Fruit fly (Drosophila melanogaster) whole organism, embryonic: ENCODE data around the gene CG8668.

Experiments
- Bteb2 ChIP-seq: fragments of 200-800 bp; sonication (Bioruptor generic); optimal IDR thresholded peaks from 2 replicates; lab custom pipeline; 2016; ENCODE audit warnings: missing biosample characterization, missing genetic modification characterization
- CG10147 ChIP-seq: fragments of 200-800 bp; sonication (Bioruptor generic); optimal IDR thresholded peaks from 2 replicates; lab custom pipeline; 2019; ENCODE audit warnings: missing biosample characterization, mild to moderate bottlenecking, missing genetic modification characterization, moderate library complexity
- CG10462 ChIP-seq: fragments of 200-800 bp; sonication (Bioruptor generic); optimal IDR thresholded peaks from 2 replicates; lab custom pipeline; 2016; ENCODE audit warnings: missing biosample characterization, missing genetic modification characterization
- CG11504 ChIP-seq: fragments of 200-800 bp; sonication (Bioruptor generic); optimal IDR thresholded peaks from 3 replicates; lab custom pipeline; 2019; ENCODE audit warnings: missing biosample characterization, mild to moderate bottlenecking, missing genetic modification characterization, moderate library complexity
- CG11695 ChIP-seq: fragments of 200-800 bp; sonication (Bioruptor generic); IDR thresholded peaks from 3 replicates; pipeline ENCODE4 v1.3.6; 2022; ENCODE audit warnings: missing biosample characterization, missing genetic modification characterization
- CG12219 ChIP-seq: fragments of 200-800 bp; sonication (Bioruptor generic); optimal IDR thresholded peaks from 3 replicates; lab custom pipeline; 2018; ENCODE audit warnings: missing biosample characterization, mild to moderate bottlenecking, missing genetic modification characterization
- CG13287 ChIP-seq: fragments of 200-800 bp; sonication (Bioruptor generic); IDR thresholded peaks from 2 replicates; pipeline ENCODE4 v1.3.6; 2022; ENCODE audit warnings: missing biosample characterization, missing genetic modification characterization; ENCODE audit not compliant: partially characterized antibody
- CG14050 ChIP-seq: fragments of 200-800 bp; sonication (Bioruptor generic); IDR thresholded peaks from 3 replicates; pipeline ENCODE4 v1.3.6; 2022; ENCODE audit warnings: missing biosample characterization, missing genetic modification characterization
- CG1529 ChIP-seq: fragments of 200-800 bp; sonication (Bioruptor generic); optimal IDR thresholded peaks from 3 replicates; lab custom pipeline; 2018; ENCODE audit warnings: missing biosample characterization, missing genetic modification characterization
- CG17359 ChIP-seq: fragments of 200-800 bp; sonication (Bioruptor generic); optimal IDR thresholded peaks from 3 replicates; lab custom pipeline; 2018; ENCODE audit warnings: missing biosample characterization, mild to moderate bottlenecking, missing genetic modification characterization, moderate library complexity
- CG18619 ChIP-seq: fragments of 200-800 bp; sonication (Bioruptor generic); optimal IDR thresholded peaks from 3 replicates; lab custom pipeline; 2017; ENCODE audit warnings: missing biosample characterization, mild to moderate bottlenecking, missing genetic modification characterization
- CG2116 ChIP-seq: fragments of 200-800 bp; sonication (Bioruptor generic); optimal IDR thresholded peaks from 3 replicates; lab custom pipeline; 2018; ENCODE audit warnings: missing biosample characterization, mild to moderate bottlenecking, missing genetic modification characterization
- CG2120 ChIP-seq: fragments of 200-800 bp; sonication (Bioruptor generic); optimal IDR thresholded peaks from 3 replicates; lab custom pipeline; 2016; ENCODE audit warnings: missing biosample characterization, missing genetic modification characterization
- CG30431 ChIP-seq: fragments of 200-800 bp; sonication (Bioruptor generic); optimal IDR thresholded peaks from 2 replicates; lab custom pipeline; 2017; ENCODE audit warnings: missing biosample characterization, missing genetic modification characterization
- CG34376 ChIP-seq: fragments of 200-800 bp; sonication (Bioruptor generic); optimal IDR thresholded peaks from 2 replicates; lab custom pipeline; 2018; ENCODE audit warnings: missing biosample characterization, mild to moderate bottlenecking, missing genetic modification characterization
- CG3847 ChIP-seq: fragments of 200-800 bp; sonication (Bioruptor generic); IDR thresholded peaks from 2 replicates; pipeline ENCODE4 v1.3.6; 2022; ENCODE audit warnings: missing biosample characterization, missing genetic modification characterization
- CG6175 ChIP-seq: fragments of 200-800 bp; sonication (Bioruptor generic); IDR thresholded peaks from 3 replicates; pipeline ENCODE4 v1.3.6; 2022; ENCODE audit warnings: missing biosample characterization, missing genetic modification characterization
- CG7839 ChIP-seq: fragments of 200-800 bp; sonication (Bioruptor generic); optimal IDR thresholded peaks from 3 replicates; lab custom pipeline; 2018; ENCODE audit warnings: missing biosample characterization, mild to moderate bottlenecking, missing genetic modification characterization, moderate library complexity
- CG8924 ChIP-seq: fragments of 200-800 bp; optimal IDR thresholded peaks from 3 replicates; lab custom pipeline; 2019; ENCODE audit warnings: missing biosample characterization, mild to moderate bottlenecking, missing genetic modification characterization, moderate library complexity
- CG9609 ChIP-seq: fragments of 200-800 bp; sonication (Bioruptor generic); optimal IDR thresholded peaks from 3 replicates; lab custom pipeline; 2016; ENCODE audit warnings: missing biosample characterization, missing genetic modification characterization
- CG9817 ChIP-seq: fragments of 200-800 bp; sonication (Bioruptor generic); optimal IDR thresholded peaks from 2 replicates; lab custom pipeline; 2018; ENCODE audit warnings: missing biosample characterization, mild to moderate bottlenecking, missing genetic modification characterization, moderate library complexity
- CG9932 ChIP-seq: fragments of 200-800 bp; sonication (Bioruptor generic); IDR thresholded peaks from 2 replicates; pipeline ENCODE4 v1.3.6; 2022; ENCODE audit warnings: missing biosample characterization, missing genetic modification characterization
- Lhr ChIP-seq: fragments of 200-800 bp; sonication (Bioruptor generic); optimal IDR thresholded peaks from 3 replicates; lab custom pipeline; 2017; ENCODE audit warnings: mild to moderate bottlenecking, missing biosample characterization, missing genetic modification reagents, missing genetic modification characterization
- MBD-R2 ChIP-seq: fragments of 200-800 bp; sonication (Bioruptor generic); IDR thresholded peaks from 2 replicates; pipeline ENCODE4 v1.3.6; 2022; ENCODE audit warnings: missing biosample characterization, missing genetic modification characterization
- Nf-YB ChIP-seq: fragments of 200-800 bp; sonication (Bioruptor generic); optimal IDR thresholded peaks from 3 replicates; lab custom pipeline; 2019; ENCODE audit warnings: missing biosample characterization, mild to moderate bottlenecking, missing genetic modification characterization, moderate library complexity
- Spps ChIP-seq: fragments of 200-800 bp; sonication (Bioruptor generic); optimal IDR thresholded peaks from 2 replicates; lab custom pipeline; 2018; ENCODE audit warnings: missing biosample characterization, mild to moderate bottlenecking, missing genetic modification characterization
- Sry-β ChIP-seq: fragments of 200-800 bp; sonication (Bioruptor generic); optimal IDR thresholded peaks from 2 replicates; lab custom pipeline; 2018; ENCODE audit warnings: missing biosample characterization, mild to moderate bottlenecking, missing genetic modification characterization, moderate library complexity
- Taf1 ChIP-seq: fragments of 200-800 bp; sonication (Bioruptor generic); IDR thresholded peaks from 2 replicates; pipeline ENCODE4 v1.3.6; 2022; ENCODE audit warnings: missing biosample characterization, missing genetic modification characterization
- br ChIP-seq: fragments of >200 bp; optimal IDR thresholded peaks from 2 replicates; lab custom pipeline; 2017
- chinmo ChIP-seq: fragments of 200-800 bp; sonication (Bioruptor generic); IDR thresholded peaks from 4 replicates; pipeline ENCODE4 v1.3.6; 2022; ENCODE audit warnings: missing biosample characterization, missing genetic modification characterization; ENCODE audit not compliant: partially characterized antibody
- ci ChIP-seq: fragments of 200-800 bp; sonication (Bioruptor generic); IDR thresholded peaks from 3 replicates; pipeline ENCODE4 v1.3.6; 2022; ENCODE audit warnings: missing biosample characterization, missing genetic modification characterization
- crol ChIP-seq: fragments of 200-800 bp; sonication (Bioruptor generic); IDR thresholded peaks from 2 replicates; pipeline ENCODE4 v1.3.6; 2022; ENCODE audit warnings: missing biosample characterization, missing genetic modification characterization
- cwo ChIP-seq: fragments of 200-800 bp; sonication (Bioruptor generic); optimal IDR thresholded peaks from 3 replicates; lab custom pipeline; 2017; ENCODE audit warnings: missing biosample characterization, missing genetic modification characterization, mild to moderate bottlenecking, moderate library complexity, missing genetic modification reagents
- dimm ChIP-seq: fragments of 200-800 bp; sonication (Bioruptor generic); IDR thresholded peaks from 2 replicates; pipeline ENCODE4 v1.3.6; 2022; ENCODE audit warnings: missing biosample characterization, missing genetic modification characterization
- dmrt11E ChIP-seq: fragments of 200-800 bp; sonication (Bioruptor generic); optimal IDR thresholded peaks from 3 replicates; lab custom pipeline; 2018; ENCODE audit warnings: missing biosample characterization, mild to moderate bottlenecking, missing genetic modification characterization, moderate library complexity
- gem ChIP-seq: fragments of 200-800 bp; sonication (Bioruptor generic); optimal IDR thresholded peaks from 2 replicates; lab custom pipeline; 2019; ENCODE audit warnings: missing biosample characterization, mild to moderate bottlenecking, missing genetic modification characterization, moderate library complexity
- grau ChIP-seq: fragments of 200-800 bp; optimal IDR thresholded peaks from 3 replicates; lab custom pipeline; 2019; ENCODE audit warnings: missing biosample characterization, mild to moderate bottlenecking, missing genetic modification characterization, moderate library complexity
- ham ChIP-seq: fragments of 200-800 bp; sonication (Bioruptor generic); IDR thresholded peaks from 2 replicates; pipeline ENCODE4 v1.3.6; 2022; ENCODE audit warnings: missing biosample characterization, missing genetic modification characterization
- hb ChIP-seq: fragments of 200-800 bp; sonication (Bioruptor generic); IDR thresholded peaks from 3 replicates; pipeline ENCODE4 v1.3.6; 2022; ENCODE audit warnings: missing biosample characterization, missing genetic modification characterization; ENCODE audit not compliant: partially characterized antibody
- knrl ChIP-seq: fragments of 200-800 bp; sonication (Bioruptor generic); IDR thresholded peaks from 3 replicates; pipeline ENCODE4 v1.3.6; 2022; ENCODE audit warnings: missing biosample characterization, missing genetic modification characterization; ENCODE audit not compliant: partially characterized antibody
- lola ChIP-seq, 3 experiments: fragments of >200 bp in 2 of 3; fragments of 200-800 bp in 1 of 3; sonication (Bioruptor generic) in 1 of 3; optimal IDR thresholded peaks; 2 replicates each; lab custom pipeline; 2017 to 2019; ENCODE audit warnings: missing biosample characterization in 3 of 3, missing genetic modification characterization in 3 of 3, mild to moderate bottlenecking in 1 of 3, moderate library complexity in 1 of 3
- org-1 ChIP-seq: fragments of 200-800 bp; sonication (Bioruptor generic); optimal IDR thresholded peaks from 2 replicates; lab custom pipeline; 2017; ENCODE audit warnings: missing biosample characterization, missing genetic modification characterization
- pros ChIP-seq: fragments of 200-800 bp; sonication (Bioruptor generic); optimal IDR thresholded peaks from 3 replicates; lab custom pipeline; 2019; ENCODE audit warnings: missing biosample characterization, mild to moderate bottlenecking, missing genetic modification characterization, moderate library complexity
- sd ChIP-seq: fragments of 200-800 bp; sonication (Bioruptor generic); optimal IDR thresholded peaks from 3 replicates; lab custom pipeline; 2018; ENCODE audit warnings: missing biosample characterization, mild to moderate bottlenecking, missing genetic modification characterization, moderate library complexity
- sens ChIP-seq: fragments of 200-800 bp; sonication (Bioruptor generic); peaks from one replicate; lab custom pipeline; 2016; ENCODE audit warnings: missing biosample characterization, missing genetic modification characterization
- shn ChIP-seq: fragments of 200-800 bp; sonication (Bioruptor generic); optimal IDR thresholded peaks from 3 replicates; lab custom pipeline; 2016; ENCODE audit warnings: missing biosample characterization, missing genetic modification characterization
- sug ChIP-seq: fragments of 200-800 bp; optimal IDR thresholded peaks from 2 replicates; lab custom pipeline; 2019; ENCODE audit warnings: missing biosample characterization, mild to moderate bottlenecking, missing genetic modification characterization, moderate library complexity
- tio ChIP-seq: fragments of 200-800 bp; sonication (Bioruptor generic); optimal IDR thresholded peaks from 2 replicates; lab custom pipeline; 2017; ENCODE audit warnings: missing biosample characterization, missing genetic modification characterization, inconsistent platforms
- yki ChIP-seq: fragments of >200 bp; optimal IDR thresholded peaks from 3 replicates; lab custom pipeline; 2018

Gene CG8668

dm6 chr2L:8086736-8087467, 39.9 kb upstream of the CG8668 start (continued):
- no peak for TF ChIP-seq Nf-YB (GFP tag; lab: Kevin White, UChicago)
- TF ChIP-seq CG1529 (GFP tag; lab: Kevin White, UChicago): no peak
- TF ChIP-seq CG7839 (tag; lab: Kevin White, UChicago): peak; percentile 38
- no peak for TF ChIP-seq hb (GFP tag; lab: Robert Waterston, UW)
- no peak for TF ChIP-seq knrl (GFP tag; lab: Robert Waterston, UW)
- TF ChIP-seq CG14050 (GFP tag; lab: Robert Waterston, UW): no peak
- TF ChIP-seq shn (GFP tag; lab: Kevin White, UChicago): no peak
- no peak for TF ChIP-seq tio
- TF ChIP-seq CG11695: 0 out of 3 replicates have a peak, but pooled peaks have one; percentile 10
- peak; percentile 53; the same call in 1 of the 2 replicates for TF ChIP-seq crol (GFP tag; lab: Robert Waterston, UW)
- peak; percentile 85 for TF ChIP-seq gem
- TF ChIP-seq grau (tag; lab: Kevin White, UChicago): peak; percentile 2
- TF ChIP-seq CG10462 (GFP tag; lab: Kevin White, UChicago): no peak
- peak; percentile 1 for TF ChIP-seq CG17359 (tag; lab: Kevin White, UChicago)
- peak; percentile 82 for TF ChIP-seq Sry-β (GFP tag; lab: Kevin White, UChicago)
- TF ChIP-seq CG11504 (tag; lab: Kevin White, UChicago): peak; percentile 34
- TF ChIP-seq CG3847 (GFP tag; lab: Robert Waterston, UW): 0 out of 2 replicates have a peak, but pooled peaks have one; percentile 8
- TF ChIP-seq cwo (GFP tag; lab: Kevin White, UChicago): peak; percentile 27
- TF ChIP-seq CG8924: no peak
- TF ChIP-seq pros (GFP tag; lab: Kevin White, UChicago): no peak
- TF ChIP-seq CG30431: no peak
- TF ChIP-seq CG9932 (GFP tag; lab: Robert Waterston, UW): peak; percentile 27; the same call in 1 of the 2 replicates
- TF ChIP-seq Taf1 (GFP tag; lab: Robert Waterston, UW): 0 out of 2 replicates have a peak, but pooled peaks have one; percentile 10
- peak; percentile 58; the same call in 1 of the 3 replicates for TF ChIP-seq ci
- TF ChIP-seq CG12219 (GFP tag; lab: Kevin White, UChicago): no peak
- TF ChIP-seq CG2116: no peak
- TF ChIP-seq MBD-R2: peak; percentile 24; the same call in 1 of the 2 replicates
- 0 out of 2 replicates have a peak, but pooled peaks have one; percentile 15 for TF ChIP-seq CG13287 (GFP tag; lab: Robert Waterston, UW)
- TF ChIP-seq lola (GFP tag; optimal IDR thresholded peaks at IDR 0.05; lab: Kevin White, UChicago): no peak
- TF ChIP-seq ham (GFP tag; lab: Robert Waterston, UW): 0 out of 2 replicates have a peak, but pooled peaks have one; percentile 10
- peak; percentile 61 for TF ChIP-seq sd (tag; lab: Kevin White, UChicago)
- peak; percentile 12 for TF ChIP-seq CG18619
- no peak for TF ChIP-seq Lhr (GFP tag; lab: Kevin White, UChicago)
- peak; percentile 91 for TF ChIP-seq chinmo (GFP tag; lab: Robert Waterston, UW)
- peak; percentile 23 for TF ChIP-seq CG10147 (GFP tag; lab: Kevin White, UChicago)
- TF ChIP-seq Bteb2 (GFP tag; lab: Kevin White, UChicago): no peak
- no peak for TF ChIP-seq br
- TF ChIP-seq CG9817 (tag; lab: Kevin White, UChicago): peak; percentile 20
- TF ChIP-seq sens (GFP tag; lab: Kevin White, UChicago): peak; percentile 85
- TF ChIP-seq dmrt11E (tag; lab: Kevin White, UChicago): no peak
- TF ChIP-seq CG6175 (GFP tag; lab: Robert Waterston, UW): 0 out of 3 replicates have a peak, but pooled peaks have one; percentile 16
- TF ChIP-seq CG34376 (GFP tag; lab: Kevin White, UChicago): peak; percentile 74
- peak; percentile 80 for TF ChIP-seq sug (tag; lab: Kevin White, UChicago)
- TF ChIP-seq org-1 (GFP tag; lab: Kevin White, UChicago): no peak
- TF ChIP-seq yki (lab: Kevin White, UChicago): no peak
- no peak for TF ChIP-seq CG9609 (GFP tag; lab: Kevin White, UChicago)
- TF ChIP-seq Spps (tag; lab: Kevin White, UChicago): no peak
- peak; percentile 58 for TF ChIP-seq CG2120 (GFP tag; lab: Kevin White, UChicago)
- no peak for TF ChIP-seq dimm (GFP tag; lab: Robert Waterston, UW)
